Worm (Caenorhabditis elegans): ENCODE data around the gene F17E9.18.

- no peak for TF ChIP-seq aly-2 (tag; optimal IDR thresholded peaks at IDR 0.05)
- TF ChIP-seq ceh-82 (tag; optimal IDR thresholded peaks at IDR 0.05): no peak
- TF ChIP-seq nhr-25 (tag; optimal IDR thresholded peaks at IDR 0.05): no peak
- no peak for TF ChIP-seq ztf-4 (tag; optimal IDR thresholded peaks at IDR 0.05)
- TF ChIP-seq ztf-11 (tag; optimal IDR thresholded peaks at IDR 0.05): no peak
Measured at ce11 chrIV:8297192-8297591, 49.8 kb downstream of the F17E9.18 start, which contains the start of gene nprl-3.

Measured in whole organism, L2 larva.